Worm (Caenorhabditis elegans) whole organism, midembryonic: ENCODE measurements around the gene epi-1.
A peak's percentile ranks its signal among the peaks of the same experiment; 100 is the strongest.
"Not testable (repeated sequence)": the region's sequence is repeated elsewhere in the genome, so short reads cannot be mapped to it uniquely, and the experiment has no call there.

Source experiments
- T22C8.4 ChIP-seq: fragments of 200-800 bp; sonication (Bioruptor generic); IDR thresholded peaks from 2 replicates; pipeline ENCODE4 v1.3.6; 2022; ENCODE audit warnings: missing genetic modification characterization, missing compliant biosample characterization
- cog-1 ChIP-seq: sonication (generic microtip); optimal IDR thresholded peaks from 2 replicates; lab custom pipeline; 2016; ENCODE audit warnings: missing genetic modification characterization, missing compliant biosample characterization
- flt-1 ChIP-seq: fragments of 200-800 bp; sonication (Bioruptor generic); IDR thresholded peaks from 2 replicates; pipeline ENCODE4 v1.3.6; 2022; ENCODE audit warnings: missing genetic modification characterization, missing compliant biosample characterization
- klf-2 ChIP-seq: fragments of 200-800 bp; sonication (Bioruptor generic); conservative IDR thresholded peaks from 2 replicates; pipeline ENCODE4 v1.3.6; 2022; ENCODE audit warnings: missing genetic modification reagents, missing genetic modification characterization, missing compliant biosample characterization
- med-1 ChIP-seq: sonication (generic microtip); optimal IDR thresholded peaks from 2 replicates; lab custom pipeline; 2017; ENCODE audit warnings: missing genetic modification characterization, mild to moderate bottlenecking, missing compliant biosample characterization, antibody characterized with exemption, missing genetic modification reagents; ENCODE audit not compliant: insufficient read depth
- ref-1 ChIP-seq: fragments of 200-800 bp; sonication (Bioruptor generic); conservative IDR thresholded peaks from 2 replicates; pipeline ENCODE4 v1.3.6; 2022; ENCODE audit warnings: missing genetic modification reagents, missing genetic modification characterization, missing compliant biosample characterization
- tab-1 ChIP-seq: fragments of 200-800 bp; sonication (Bioruptor generic); IDR thresholded peaks from 2 replicates; pipeline ENCODE4 v1.3.6; 2022; ENCODE audit warnings: missing genetic modification characterization, missing compliant biosample characterization
- ztf-23 ChIP-seq: fragments of 200-800 bp; sonication (Bioruptor generic); IDR thresholded peaks from 2 replicates; pipeline ENCODE4 v1.3.6; 2022; ENCODE audit warnings: missing genetic modification reagents, missing genetic modification characterization, missing compliant biosample characterization
- ztf-29 ChIP-seq: fragments of 200-800 bp; sonication (Bioruptor generic); IDR thresholded peaks from 2 replicates; pipeline ENCODE4 v1.3.6; 2022; ENCODE audit warnings: missing genetic modification reagents, missing genetic modification characterization, missing compliant biosample characterization

epi-1 gene

DNA sequence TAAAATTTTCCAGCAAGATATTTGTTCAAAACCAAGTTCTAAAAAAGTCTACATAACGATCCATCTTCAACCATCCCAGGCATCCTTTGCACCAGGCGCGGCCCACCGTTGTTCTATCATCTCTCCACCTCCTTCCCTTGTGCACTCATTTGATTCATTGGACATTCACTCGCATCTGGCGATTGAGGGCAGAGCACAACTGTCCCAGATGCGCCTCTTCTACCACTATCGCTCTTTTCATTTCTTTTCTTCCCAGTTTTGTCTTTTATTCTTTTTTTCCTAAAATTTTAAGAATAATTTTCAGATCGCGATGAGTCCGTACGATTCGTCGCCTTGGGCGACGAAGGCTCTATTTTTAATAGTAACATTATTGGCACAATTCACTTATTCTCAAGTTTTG, at the start of gene epi-1:
TSS of gene epi-1 (plus strand) at position 301 of the 400 bp plus-strand sequence.
- TF ChIP-seq tab-1 (GFP tag; lab: Robert Waterston, UW) (no peak), ztf-29 (no peak), cog-1 (no peak), med-1 (GFP tag; lab: Kevin White, UChicago) (no peak), ztf-23 (GFP tag; lab: Robert Waterston, UW) (no peak), klf-2 (GFP tag; lab: Robert Waterston, UW) (no peak), T22C8.4 (no peak), ref-1 (no peak), flt-1 (GFP tag; lab: Robert Waterston, UW) (no peak)

DNA sequence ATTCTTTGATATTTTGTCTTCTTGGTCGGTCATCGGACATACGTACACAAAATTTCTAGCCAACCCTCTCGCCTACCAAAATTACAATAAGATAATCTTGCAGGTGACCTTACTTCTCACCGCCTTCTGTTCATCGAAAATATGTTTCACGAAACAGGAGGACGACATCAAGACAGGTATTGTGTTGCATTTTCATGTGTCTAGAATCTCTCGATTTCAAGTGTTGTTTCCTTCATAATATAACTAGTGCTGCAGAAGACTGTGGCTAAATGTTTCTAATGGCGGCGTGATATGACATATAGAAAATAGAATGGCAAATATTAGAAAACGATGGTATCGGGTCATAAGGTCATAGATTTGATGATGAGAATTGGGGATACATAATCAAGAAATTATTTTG, 49.5 kb upstream of the epi-1 start:
- TF ChIP-seq ztf-29: no peak
- TF ChIP-seq flt-1 (GFP tag; lab: Robert Waterston, UW): no peak
- TF ChIP-seq med-1 (GFP tag; lab: Kevin White, UChicago): no peak
- TF ChIP-seq klf-2 (GFP tag; lab: Robert Waterston, UW): no peak
- TF ChIP-seq ref-1: no peak
- TF ChIP-seq cog-1: no peak
- TF ChIP-seq tab-1 (GFP tag; lab: Robert Waterston, UW): no peak
- no peak for TF ChIP-seq ztf-23 (GFP tag; lab: Robert Waterston, UW)
- TF ChIP-seq T22C8.4: no peak

DNA sequence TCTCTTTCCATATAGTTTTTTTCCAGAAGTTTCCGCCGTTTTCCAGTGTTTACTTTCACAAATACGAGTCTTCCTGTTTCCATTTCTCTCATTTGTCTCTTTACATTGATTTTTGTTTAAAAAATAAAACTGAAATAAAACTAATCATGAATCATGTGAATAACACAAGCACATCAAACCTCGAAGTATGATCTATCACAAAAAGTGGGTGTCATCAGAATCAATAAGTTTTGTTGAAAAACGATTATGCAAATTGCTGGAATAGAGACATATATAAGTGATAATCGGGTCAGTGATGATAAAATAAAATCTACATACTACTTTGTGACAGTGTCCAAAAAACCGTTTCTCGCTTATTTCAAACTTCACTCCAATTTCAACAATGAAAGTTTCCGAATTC, 45.8 kb upstream of the epi-1 start, which contains the start of gene R09H10.7:
TSS of gene R09H10.7 (plus strand) at position 301 of the 400 bp plus-strand sequence.
- TF ChIP-seq klf-2 (GFP tag; lab: Robert Waterston, UW) (no peak), flt-1 (GFP tag; lab: Robert Waterston, UW) (no peak), med-1 (GFP tag; lab: Kevin White, UChicago) (no peak), ztf-23 (GFP tag; lab: Robert Waterston, UW) (no peak), ztf-29 (no peak), T22C8.4 (no peak), tab-1 (GFP tag; lab: Robert Waterston, UW) (no peak), cog-1 (no peak), ref-1 (no peak)

DNA sequence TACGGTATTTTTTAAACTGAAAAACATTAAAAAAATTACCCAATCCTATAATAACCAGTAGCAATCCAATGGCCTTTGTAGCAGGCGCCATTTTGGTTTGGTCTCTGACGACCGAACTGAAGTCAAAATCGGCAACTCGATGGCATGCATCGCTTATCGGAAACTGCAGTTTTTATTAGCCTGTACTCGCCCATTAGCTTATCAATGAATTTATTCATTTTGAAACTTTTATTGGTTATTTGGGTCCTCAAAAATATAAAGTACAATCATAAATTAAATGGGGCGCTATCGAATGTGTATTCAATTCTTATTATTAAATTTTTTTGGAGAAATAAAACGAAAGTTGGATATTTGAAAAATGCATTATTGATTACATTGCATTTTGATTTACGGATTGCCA, 37.9 kb upstream of the epi-1 start, which contains the start of gene R09H10.5:
TSS of gene R09H10.5 (minus strand) at position 106 of the 400 bp plus-strand sequence.
- TF ChIP-seq ref-1 (no peak), ztf-29 (no peak), ztf-23 (GFP tag; lab: Robert Waterston, UW) (no peak), tab-1 (GFP tag; lab: Robert Waterston, UW) (no peak), T22C8.4 (no peak), klf-2 (GFP tag; lab: Robert Waterston, UW) (no peak)

DNA sequence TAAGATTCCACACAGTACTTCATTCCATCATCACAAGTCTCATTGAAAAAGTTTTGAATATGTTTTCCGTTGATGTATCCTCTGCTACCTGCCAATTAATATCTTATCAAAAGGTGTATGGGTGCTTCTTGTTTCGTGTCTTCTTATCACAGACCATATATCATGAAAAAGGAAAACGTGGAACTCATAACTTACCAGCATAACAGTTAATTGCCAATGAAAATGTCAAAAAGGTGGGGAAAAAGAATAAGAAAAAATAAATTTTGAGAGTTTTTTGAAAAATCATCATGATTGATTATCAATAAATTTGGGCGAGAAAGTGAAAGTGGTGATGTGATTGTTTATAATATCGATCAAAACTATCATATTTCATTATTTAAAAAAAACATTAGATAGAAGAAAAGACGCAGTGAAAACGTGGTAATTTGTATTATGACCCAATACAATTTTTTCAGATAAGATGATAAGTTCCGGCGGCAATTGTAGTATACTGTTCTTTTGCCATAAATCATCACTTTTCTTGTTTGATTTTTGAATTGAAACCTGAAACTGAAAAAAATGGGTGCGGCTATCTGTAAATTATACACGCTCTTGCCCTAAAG, 35.6 kb upstream of the epi-1 start, which contains the start of gene F56C4.4:
TSS of gene F56C4.4 (minus strand) at position 315 of the 602 bp plus-strand sequence.
- TF ChIP-seq T22C8.4 (no peak), med-1 (GFP tag; lab: Kevin White, UChicago) (no peak), ztf-29 (no peak), ref-1 (no peak), flt-1 (GFP tag; lab: Robert Waterston, UW) (no peak), cog-1 (no peak), ztf-23 (GFP tag; lab: Robert Waterston, UW) (no peak), tab-1 (GFP tag; lab: Robert Waterston, UW) (no peak), klf-2 (GFP tag; lab: Robert Waterston, UW) (no peak)

DNA sequence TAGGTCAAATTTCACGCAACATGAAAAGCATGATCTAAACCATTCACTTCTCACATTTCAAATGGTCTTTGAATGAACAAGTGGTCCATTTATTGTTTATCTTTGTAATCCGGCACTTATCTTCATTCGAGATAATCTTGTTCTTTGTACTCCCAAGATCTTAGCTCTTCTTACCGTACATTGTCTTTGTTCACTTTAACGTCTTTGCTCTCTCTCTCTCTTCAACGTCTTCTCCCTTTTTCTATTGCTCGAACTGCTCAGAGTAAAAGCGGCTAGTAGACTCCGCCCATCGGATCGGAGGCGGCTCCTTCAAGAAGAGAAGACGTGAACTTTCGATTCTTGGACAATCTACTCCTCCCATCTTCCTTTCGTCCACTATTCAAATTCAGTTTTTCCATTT, 30.0 kb upstream of the epi-1 start, which contains the start of gene F56C4.1:
TSS of gene F56C4.1 (plus strand) at position 301 of the 400 bp plus-strand sequence.
- TF ChIP-seq tab-1 (GFP tag; lab: Robert Waterston, UW) (no peak), flt-1 (GFP tag; lab: Robert Waterston, UW) (no peak), med-1 (GFP tag; lab: Kevin White, UChicago) (no peak), ztf-29 (no peak), ref-1 (no peak)

DNA sequence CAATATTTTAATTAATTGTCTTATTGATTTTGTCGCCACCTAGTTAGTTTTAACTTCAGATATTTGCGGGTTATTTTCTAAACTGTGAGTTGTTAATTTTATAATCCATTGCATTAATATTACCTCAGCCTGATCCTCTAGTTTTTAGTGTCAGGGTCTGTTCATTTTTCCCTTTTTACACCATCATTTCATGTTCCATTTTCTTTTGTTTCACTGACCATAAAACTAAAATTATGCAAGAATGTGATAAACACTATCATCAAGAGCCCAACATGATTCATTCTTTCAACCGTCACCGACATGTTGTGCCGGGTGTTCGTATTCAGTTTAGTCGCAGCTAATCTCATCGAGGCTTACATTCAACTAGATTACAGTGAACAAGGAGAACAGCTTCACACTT, 27.6 kb upstream of the epi-1 start, which contains the start of gene F56C4.2:
TSS of gene F56C4.2 (plus strand) at position 301 of the 400 bp plus-strand sequence.
- TF ChIP-seq klf-2 (GFP tag; lab: Robert Waterston, UW): no peak
- no peak for TF ChIP-seq flt-1 (GFP tag; lab: Robert Waterston, UW)
- no peak for TF ChIP-seq tab-1 (GFP tag; lab: Robert Waterston, UW)
- TF ChIP-seq ztf-29: no peak
- no peak for TF ChIP-seq T22C8.4
- no peak for TF ChIP-seq med-1 (GFP tag; lab: Kevin White, UChicago)
- TF ChIP-seq ztf-23 (GFP tag; lab: Robert Waterston, UW): no peak
- no peak for TF ChIP-seq ref-1
- no peak for TF ChIP-seq cog-1

DNA sequence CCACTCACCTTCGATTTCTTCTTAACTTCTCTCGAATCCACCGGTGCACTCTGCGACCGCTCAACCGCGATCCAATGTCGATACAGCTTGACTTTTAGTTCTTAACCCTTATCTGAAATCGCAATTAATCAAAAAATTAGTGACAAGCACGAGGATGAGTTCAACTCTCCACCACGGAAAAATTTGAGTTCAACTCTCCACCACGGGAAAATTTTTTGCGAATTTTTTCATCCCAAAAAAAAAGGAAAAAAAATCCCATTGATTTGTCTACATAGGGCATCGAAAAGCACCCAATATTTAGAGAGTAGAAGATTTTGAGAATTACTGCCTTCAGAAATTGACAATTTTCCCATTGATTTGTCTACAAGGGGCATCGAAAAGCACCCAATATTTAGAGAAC, 12.6 kb upstream of the epi-1 start, which contains the start of gene glb-19:
TSS of gene glb-19 (minus strand) at position 101 of the 400 bp plus-strand sequence.
- not testable (repeated sequence) for TF ChIP-seq flt-1 (GFP tag; lab: Robert Waterston, UW); ref-1; med-1 (GFP tag; lab: Kevin White, UChicago)

DNA sequence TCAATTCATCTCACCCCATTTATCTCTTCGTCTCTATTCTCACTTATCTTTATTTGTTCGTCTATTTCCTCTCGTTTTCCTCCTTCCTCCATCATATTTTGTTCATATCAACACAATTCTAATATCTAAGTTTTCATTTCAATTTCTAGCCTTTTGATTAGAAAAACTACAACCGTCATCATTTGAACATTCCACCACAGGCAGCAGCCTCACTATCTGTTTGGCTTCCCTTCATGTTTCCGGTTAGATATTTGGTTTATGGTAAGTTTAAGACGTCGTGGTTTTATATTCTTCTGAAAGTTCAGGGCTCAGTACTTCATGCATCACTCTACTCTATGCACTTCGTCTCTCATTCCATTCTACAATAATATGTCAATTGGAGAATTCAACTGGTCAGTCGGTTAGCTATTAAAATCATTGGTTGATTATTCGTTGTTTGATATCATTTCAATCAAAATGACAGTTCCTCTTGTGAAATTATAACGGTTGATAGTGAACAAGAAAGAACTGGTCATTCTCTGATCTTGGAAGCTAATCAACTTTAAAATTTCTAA, 9.8 kb upstream of the epi-1 start, which contains the start of gene K08C7.1:
TSS of gene K08C7.1 (plus strand) at position 43 of the 554 bp plus-strand sequence.
- TF ChIP-seq ztf-29: no peak
- no peak for TF ChIP-seq flt-1 (GFP tag; lab: Robert Waterston, UW)
- no peak for TF ChIP-seq ref-1
- no peak for TF ChIP-seq T22C8.4
- no peak for TF ChIP-seq ztf-23 (GFP tag; lab: Robert Waterston, UW)
- no peak for TF ChIP-seq tab-1 (GFP tag; lab: Robert Waterston, UW)
- TF ChIP-seq klf-2 (GFP tag; lab: Robert Waterston, UW): no peak

DNA sequence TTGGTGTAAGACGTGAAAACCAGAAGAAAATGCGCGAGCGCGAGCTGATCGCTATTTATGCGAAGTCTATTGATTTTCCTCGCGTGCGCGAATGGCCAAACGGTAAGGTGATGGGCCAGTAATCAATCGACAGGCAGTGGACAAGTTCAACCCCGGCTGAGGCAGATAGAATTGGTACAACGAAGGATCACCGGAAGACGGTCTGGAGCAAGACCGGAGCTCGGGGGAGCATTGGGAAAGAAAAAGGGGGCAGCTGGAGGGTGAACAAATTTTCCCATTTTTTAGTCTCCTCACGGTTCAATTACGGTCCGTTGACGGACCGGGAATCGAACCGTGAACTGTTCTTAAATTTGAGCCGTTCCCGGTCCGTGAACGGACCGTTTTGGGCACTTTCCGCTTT, 8.3 kb upstream of the epi-1 start:
- TF ChIP-seq ztf-23 (GFP tag; lab: Robert Waterston, UW): peak; percentile 60; the same call in 1 of the 2 replicates
- TF ChIP-seq ztf-29: 0 out of 2 replicates have a peak, but pooled peaks have one; percentile 16
- TF ChIP-seq tab-1 (GFP tag; lab: Robert Waterston, UW): peak; percentile 77
